Worm (Caenorhabditis elegans) whole organism, midembryonic: ENCODE data around the gene F40A3.7.

Experiments
- T22C8.4 ChIP-seq: fragments of 200-800 bp; sonication (Bioruptor generic); IDR thresholded peaks from 2 replicates; pipeline ENCODE4 v1.3.6; 2022; ENCODE audit warnings: missing genetic modification characterization, missing compliant biosample characterization
- cog-1 ChIP-seq: sonication (generic microtip); optimal IDR thresholded peaks from 2 replicates; lab custom pipeline; 2016; ENCODE audit warnings: missing genetic modification characterization, missing compliant biosample characterization
- flt-1 ChIP-seq: fragments of 200-800 bp; sonication (Bioruptor generic); IDR thresholded peaks from 2 replicates; pipeline ENCODE4 v1.3.6; 2022; ENCODE audit warnings: missing genetic modification characterization, missing compliant biosample characterization
- klf-2 ChIP-seq: fragments of 200-800 bp; sonication (Bioruptor generic); conservative IDR thresholded peaks from 2 replicates; pipeline ENCODE4 v1.3.6; 2022; ENCODE audit warnings: missing genetic modification reagents, missing genetic modification characterization, missing compliant biosample characterization
- med-1 ChIP-seq: sonication (generic microtip); optimal IDR thresholded peaks from 2 replicates; lab custom pipeline; 2017; ENCODE audit warnings: missing genetic modification characterization, mild to moderate bottlenecking, missing compliant biosample characterization, antibody characterized with exemption, missing genetic modification reagents; ENCODE audit not compliant: insufficient read depth
- ref-1 ChIP-seq: fragments of 200-800 bp; sonication (Bioruptor generic); conservative IDR thresholded peaks from 2 replicates; pipeline ENCODE4 v1.3.6; 2022; ENCODE audit warnings: missing genetic modification reagents, missing genetic modification characterization, missing compliant biosample characterization
- tab-1 ChIP-seq: fragments of 200-800 bp; sonication (Bioruptor generic); IDR thresholded peaks from 2 replicates; pipeline ENCODE4 v1.3.6; 2022; ENCODE audit warnings: missing genetic modification characterization, missing compliant biosample characterization
- ztf-23 ChIP-seq: fragments of 200-800 bp; sonication (Bioruptor generic); IDR thresholded peaks from 2 replicates; pipeline ENCODE4 v1.3.6; 2022; ENCODE audit warnings: missing genetic modification reagents, missing genetic modification characterization, missing compliant biosample characterization
- ztf-29 ChIP-seq: fragments of 200-800 bp; sonication (Bioruptor generic); IDR thresholded peaks from 2 replicates; pipeline ENCODE4 v1.3.6; 2022; ENCODE audit warnings: missing genetic modification reagents, missing genetic modification characterization, missing compliant biosample characterization

F40A3.7 gene

ce11 chrV:7901222-7901621 lies 1.6 kb upstream of the F40A3.7 start:
- no peak for TF ChIP-seq cog-1 (tag; lab: Kevin White, UChicago)
- no peak for TF ChIP-seq klf-2 (GFP tag; lab: Robert Waterston, UW)
- no peak for TF ChIP-seq ref-1 (GFP tag; lab: Robert Waterston, UW)
- no peak for TF ChIP-seq ztf-23 (GFP tag; lab: Robert Waterston, UW)
- no peak for TF ChIP-seq ztf-29 (GFP tag; lab: Robert Waterston, UW)
- no peak for TF ChIP-seq med-1
- no peak for TF ChIP-seq T22C8.4
- TF ChIP-seq flt-1 (GFP tag; lab: Robert Waterston, UW), result no peak
- no peak for TF ChIP-seq tab-1 (GFP tag; lab: Robert Waterston, UW)

ce11 chrV:7893812-7894381 lies 5.8 kb downstream of the F40A3.7 start, which contains the start of gene F40A3.6:
TSS of gene F40A3.6 (minus strand) at chrV:7893862.
- TF ChIP-seq T22C8.4, result no peak
- no peak for TF ChIP-seq ref-1 (GFP tag; lab: Robert Waterston, UW)
- TF ChIP-seq ztf-23 (GFP tag; lab: Robert Waterston, UW), result no peak

ce11 chrV:7891230-7891629 lies 8.4 kb downstream of the F40A3.7 start, which contains the start of gene F40A3.1:
TSS of gene F40A3.1 (plus strand) at chrV:7891530.
- TF ChIP-seq cog-1 (tag; lab: Kevin White, UChicago) (no peak), ref-1 (GFP tag; lab: Robert Waterston, UW) (no peak), tab-1 (GFP tag; lab: Robert Waterston, UW) (no peak), med-1 (no peak), ztf-23 (GFP tag; lab: Robert Waterston, UW) (no peak), T22C8.4 (no peak), ztf-29 (GFP tag; lab: Robert Waterston, UW) (no peak), flt-1 (GFP tag; lab: Robert Waterston, UW) (no peak), klf-2 (GFP tag; lab: Robert Waterston, UW) (no peak)

ce11 chrV:7888036-7888435 lies 11.6 kb downstream of the F40A3.7 start:
- TF ChIP-seq T22C8.4, result no peak
- no peak for TF ChIP-seq ztf-23 (GFP tag; lab: Robert Waterston, UW)
- TF ChIP-seq klf-2 (GFP tag; lab: Robert Waterston, UW), result no peak
- no peak for TF ChIP-seq ref-1 (GFP tag; lab: Robert Waterston, UW)
- TF ChIP-seq flt-1 (GFP tag; lab: Robert Waterston, UW), result no peak
- no peak for TF ChIP-seq tab-1 (GFP tag; lab: Robert Waterston, UW)
- no peak for TF ChIP-seq med-1
- TF ChIP-seq cog-1 (tag; lab: Kevin White, UChicago), result no peak
- TF ChIP-seq ztf-29 (GFP tag; lab: Robert Waterston, UW), result no peak

- TF ChIP-seq klf-2 (GFP tag; lab: Robert Waterston, UW) (no peak), ztf-29 (GFP tag; lab: Robert Waterston, UW) (no peak), cog-1 (tag; lab: Kevin White, UChicago) (no peak), ztf-23 (GFP tag; lab: Robert Waterston, UW) (no peak), tab-1 (GFP tag; lab: Robert Waterston, UW) (no peak), med-1 (no peak), flt-1 (GFP tag; lab: Robert Waterston, UW) (no peak), T22C8.4 (no peak), ref-1 (GFP tag; lab: Robert Waterston, UW) (no peak)
Measured at ce11 chrV:7884441-7884840, 15.2 kb downstream of the F40A3.7 start.

ce11 chrV:7878411-7878964 lies 21.2 kb downstream of the F40A3.7 start, which contains the start of gene F40A3.2:
TSS of gene F40A3.2 (plus strand) at chrV:7878914.
- TF ChIP-seq ztf-23 (GFP tag; lab: Robert Waterston, UW), result no peak

ce11 chrV:7876881-7877475 lies 22.7 kb downstream of the F40A3.7 start, which contains the start of gene F40A3.3:
TSS of gene F40A3.3 (plus strand) at chrV:7877444.
- no peak for TF ChIP-seq ref-1 (GFP tag; lab: Robert Waterston, UW)
- TF ChIP-seq ztf-23 (GFP tag; lab: Robert Waterston, UW), result no peak
- TF ChIP-seq flt-1 (GFP tag; lab: Robert Waterston, UW), result no peak
- TF ChIP-seq ztf-29 (GFP tag; lab: Robert Waterston, UW), result no peak
- TF ChIP-seq T22C8.4, result no peak
- TF ChIP-seq cog-1 (tag; lab: Kevin White, UChicago), result no peak
- TF ChIP-seq med-1, result no peak
- TF ChIP-seq tab-1 (GFP tag; lab: Robert Waterston, UW), result no peak
- TF ChIP-seq klf-2 (GFP tag; lab: Robert Waterston, UW), result no peak

ce11 chrV:7875456-7875855 lies 24.2 kb downstream of the F40A3.7 start, which contains the start of gene F40A3.4:
TSS of gene F40A3.4 (plus strand) at chrV:7875756.
- TF ChIP-seq med-1 (no peak), cog-1 (tag; lab: Kevin White, UChicago) (no peak), tab-1 (GFP tag; lab: Robert Waterston, UW) (no peak), ztf-29 (GFP tag; lab: Robert Waterston, UW) (no peak), klf-2 (GFP tag; lab: Robert Waterston, UW) (no peak), T22C8.4 (no peak), ztf-23 (GFP tag; lab: Robert Waterston, UW) (no peak), flt-1 (GFP tag; lab: Robert Waterston, UW) (no peak), ref-1 (GFP tag; lab: Robert Waterston, UW) (no peak)

- TF ChIP-seq klf-2 (GFP tag; lab: Robert Waterston, UW) (no peak), ref-1 (GFP tag; lab: Robert Waterston, UW) (no peak)
Measured at ce11 chrV:7872945-7873344, 26.7 kb downstream of the F40A3.7 start.
